Worm (Caenorhabditis elegans) whole organism, L3 larva: ENCODE data around the gene C36C5.4.

ENCODE experiments used
- ama-1 ChIP-seq: fragments of 150-350 bp; optimal IDR thresholded peaks from 2 replicates; lab custom pipeline; 2018
- fkh-10 ChIP-seq: sonication (generic microtip); optimal IDR thresholded peaks from 2 replicates; lab custom pipeline; 2017; ENCODE audit warnings: missing biosample characterization, missing genetic modification reagents, missing genetic modification characterization
- nhr-67 ChIP-seq: fragments of 150-350 bp; optimal IDR thresholded peaks from 2 replicates; lab custom pipeline; 2014; ENCODE audit warnings: missing biosample characterization, missing genetic modification characterization
- nhr-76 ChIP-seq: fragments of 150-350 bp; sonication (generic microtip); optimal IDR thresholded peaks from 5 replicates; lab custom pipeline; 2014; ENCODE audit warnings: missing biosample characterization, missing genetic modification characterization

DNA sequence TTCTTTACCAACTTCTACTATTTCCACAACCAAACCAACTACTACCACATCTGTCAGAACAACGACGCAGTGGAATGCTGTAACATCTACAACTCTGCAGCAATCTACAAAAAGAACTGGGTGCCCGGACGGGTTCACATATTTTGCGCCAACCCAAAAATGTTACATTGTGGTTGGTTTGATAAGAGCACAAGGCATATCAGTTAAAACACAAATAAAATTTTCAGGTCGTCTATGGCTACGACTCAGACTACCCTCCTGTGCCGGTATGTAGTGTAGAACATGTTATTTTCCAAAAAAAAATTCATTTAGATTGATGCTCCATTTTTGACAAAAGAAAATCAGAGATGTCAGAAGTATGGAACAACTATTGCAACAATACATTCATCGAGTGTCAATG, 47.2 kb upstream of the C36C5.4 start:
- no peak for TF ChIP-seq ama-1 (lab: Kevin White, UChicago)
- TF ChIP-seq nhr-67 (tag; lab: Kevin White, UChicago): no peak
- TF ChIP-seq fkh-10 (GFP tag; lab: Kevin White, UChicago): no peak
- TF ChIP-seq nhr-76 (tag; lab: Kevin White, UChicago): no peak
